Worm (Caenorhabditis elegans) whole organism, early embryonic: ENCODE data around the gene srx-6.

Source experiments
- B0310.2 ChIP-seq: sonication (generic microtip); optimal IDR thresholded peaks from 2 replicates; lab custom pipeline; 2016; ENCODE audit warnings: mild to moderate bottlenecking, missing genetic modification characterization, missing compliant biosample characterization
- F13C5.2 ChIP-seq: sonication (generic microtip); optimal IDR thresholded peaks from 2 replicates; lab custom pipeline; 2017; ENCODE audit warnings: mild to moderate bottlenecking, missing genetic modification characterization, inconsistent platforms, missing compliant biosample characterization
- aly-1 ChIP-seq: sonication (generic microtip); optimal IDR thresholded peaks from 2 replicates; lab custom pipeline; 2016; ENCODE audit warnings: missing genetic modification characterization, missing compliant biosample characterization
- ama-1 ChIP-seq: fragments of 150-350 bp; optimal IDR thresholded peaks from 2 replicates; lab custom pipeline; 2014
- ceh-13 ChIP-seq: fragments of 200-800 bp; sonication (Bioruptor generic); optimal IDR thresholded peaks from 2 replicates; lab custom pipeline; 2018; ENCODE audit warnings: mild to moderate bottlenecking, missing genetic modification characterization, missing compliant biosample characterization
- ceh-36 ChIP-seq: sonication (generic microtip); optimal IDR thresholded peaks from 2 replicates; lab custom pipeline; 2016; ENCODE audit warnings: missing genetic modification characterization, inconsistent platforms, missing compliant biosample characterization
- ets-7 ChIP-seq: sonication (generic microtip); optimal IDR thresholded peaks from 2 replicates; lab custom pipeline; 2016; ENCODE audit warnings: missing genotype, missing genetic modification characterization, missing compliant biosample characterization
- flt-1 ChIP-seq: fragments of 200-800 bp; sonication (Bioruptor generic); IDR thresholded peaks from 2 replicates; pipeline ENCODE4 v1.3.6; 2022; ENCODE audit warnings: missing genetic modification characterization, missing compliant biosample characterization
- hmbx-1 ChIP-seq: sonication (generic microtip); optimal IDR thresholded peaks from 2 replicates; lab custom pipeline; 2016; ENCODE audit warnings: mild to moderate bottlenecking, missing genetic modification characterization, missing compliant biosample characterization
- hmg-4 ChIP-seq: fragments of 200-800 bp; sonication (Bioruptor generic); optimal IDR thresholded peaks from 2 replicates; lab custom pipeline; 2018; ENCODE audit warnings: mild to moderate bottlenecking, missing genetic modification characterization, missing compliant biosample characterization
- hnd-1 ChIP-seq: sonication (generic microtip); optimal IDR thresholded peaks from 2 replicates; lab custom pipeline; 2016; ENCODE audit warnings: missing genetic modification characterization, missing compliant biosample characterization
- pes-1 ChIP-seq: fragments of 200-800 bp; sonication (Bioruptor generic); IDR thresholded peaks from 2 replicates; pipeline ENCODE4 v1.3.6; 2022; ENCODE audit warnings: missing genetic modification reagents, missing genetic modification characterization, missing compliant biosample characterization
- scrt-1 ChIP-seq: fragments of 200-800 bp; sonication (Bioruptor generic); IDR thresholded peaks from 2 replicates; pipeline ENCODE4 v1.3.6; 2022; ENCODE audit warnings: missing genetic modification characterization, missing compliant biosample characterization
- sea-1 ChIP-seq: fragments of 200-800 bp; sonication (Bioruptor generic); conservative IDR thresholded peaks from 2 replicates; pipeline ENCODE4 v1.3.6; 2022; ENCODE audit warnings: missing genetic modification characterization, missing compliant biosample characterization
- tbx-11 ChIP-seq: fragments of 200-800 bp; sonication (Bioruptor generic); IDR thresholded peaks from 2 replicates; pipeline ENCODE4 v1.3.6; 2022; ENCODE audit warnings: missing genetic modification characterization, missing compliant biosample characterization
- tbx-37 ChIP-seq: fragments of 200-800 bp; sonication (Bioruptor generic); conservative IDR thresholded peaks from 2 replicates; pipeline ENCODE4 v1.3.6; 2022; ENCODE audit warnings: missing genetic modification reagents, missing genetic modification characterization, missing compliant biosample characterization
- tra-4 ChIP-seq: sonication (generic microtip); optimal IDR thresholded peaks from 2 replicates; lab custom pipeline; 2017; ENCODE audit warnings: missing genetic modification characterization, missing compliant biosample characterization

Gene srx-6

DNA sequence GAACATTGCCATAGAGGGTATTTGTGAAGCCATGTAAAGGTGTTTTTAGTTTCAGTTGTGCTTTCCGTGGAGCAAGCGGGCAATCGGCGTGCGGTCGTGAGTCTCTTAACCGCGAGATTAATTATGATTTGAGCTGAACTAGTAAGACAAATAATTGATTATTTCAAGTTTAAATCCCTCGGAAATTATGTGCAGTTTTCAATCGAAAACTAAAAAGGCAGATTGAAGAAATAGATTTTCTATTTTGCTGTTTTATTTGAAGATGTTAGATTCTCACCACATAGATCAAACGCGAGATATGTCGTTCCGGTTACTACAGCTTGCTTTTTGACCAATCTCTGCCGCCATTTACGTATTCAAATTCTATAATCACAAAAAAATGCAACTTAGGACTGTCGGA lies 31.1 kb downstream of the srx-6 start, which contains the start of gene C13A2.3:
TSS of gene C13A2.3 (plus strand) at position 301 of the 400 bp plus-strand sequence.
- no peak for TF ChIP-seq ceh-13

DNA sequence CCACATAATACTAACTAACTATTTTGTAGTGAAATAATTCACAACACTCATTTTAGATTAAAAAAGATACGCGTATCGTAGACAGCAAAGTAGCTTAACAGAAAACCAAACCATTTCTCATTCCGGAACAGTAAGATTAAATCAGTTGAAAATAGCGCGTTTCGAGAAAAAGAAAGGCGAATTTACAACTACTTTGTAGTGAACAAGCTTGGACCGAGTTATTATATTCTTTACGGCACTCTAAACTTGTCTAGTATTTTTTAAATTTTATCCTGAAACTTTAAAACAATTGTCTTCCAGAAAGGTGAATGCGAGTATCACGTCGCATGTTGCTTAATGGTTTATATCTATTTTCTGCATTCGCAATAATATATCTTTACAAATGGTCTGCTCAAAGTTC lies 34.0 kb downstream of the srx-6 start, which contains the start of gene C13A2.4:
TSS of gene C13A2.4 (plus strand) at position 301 of the 400 bp plus-strand sequence.
- TF ChIP-seq ceh-36 (tag; lab: Kevin White, UChicago) = no peak
- no peak for TF ChIP-seq tra-4 (tag; lab: Kevin White, UChicago)
- TF ChIP-seq ets-7 = no peak
- no peak for TF ChIP-seq scrt-1 (GFP tag; lab: Robert Waterston, UW)
- no peak for TF ChIP-seq pes-1 (GFP tag; lab: Robert Waterston, UW)
- TF ChIP-seq hmg-4 (GFP tag; lab: Kevin White, UChicago) = no peak
- no peak for TF ChIP-seq hmbx-1 (tag; lab: Kevin White, UChicago)
- TF ChIP-seq flt-1 (GFP tag; lab: Robert Waterston, UW) = no peak
- TF ChIP-seq F13C5.2 (tag; lab: Kevin White, UChicago) = no peak
- TF ChIP-seq hnd-1 (tag; lab: Kevin White, UChicago) = no peak
- no peak for TF ChIP-seq ama-1 (lab: Kevin White, UChicago)
- TF ChIP-seq B0310.2 (tag; lab: Kevin White, UChicago) = no peak
- TF ChIP-seq sea-1 (GFP tag; lab: Robert Waterston, UW) = no peak
- TF ChIP-seq ceh-13 = no peak
- TF ChIP-seq tbx-11 (GFP tag; lab: Robert Waterston, UW) = no peak
- no peak for TF ChIP-seq tbx-37 (GFP tag; lab: Robert Waterston, UW)
- no peak for TF ChIP-seq aly-1 (tag; lab: Kevin White, UChicago)

DNA sequence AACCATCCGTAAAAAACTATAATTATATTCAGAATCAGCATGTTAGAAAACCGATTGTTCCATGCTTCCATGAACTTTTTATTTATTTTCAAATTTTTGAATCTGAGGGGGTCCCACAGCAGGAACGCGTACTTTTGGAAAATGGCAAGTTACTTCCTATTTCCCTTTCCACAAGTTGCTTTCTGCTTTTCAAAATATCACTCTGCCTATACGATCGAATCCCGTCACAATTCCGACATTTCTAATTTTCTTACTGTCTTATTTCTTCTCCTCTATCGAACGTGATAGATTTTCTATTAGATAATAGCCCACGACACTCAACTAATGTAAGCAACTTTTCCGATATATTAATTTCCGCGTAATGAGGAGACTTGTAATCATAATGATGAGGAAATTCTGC lies 37.6 kb downstream of the srx-6 start, which contains the start of gene C13A2.5:
TSS of gene C13A2.5 (plus strand) at position 301 of the 400 bp plus-strand sequence.
- no peak for TF ChIP-seq scrt-1 (GFP tag; lab: Robert Waterston, UW)
- no peak for TF ChIP-seq B0310.2 (tag; lab: Kevin White, UChicago)
- TF ChIP-seq hmbx-1 (tag; lab: Kevin White, UChicago) = no peak
- TF ChIP-seq ceh-36 (tag; lab: Kevin White, UChicago) = no peak
- no peak for TF ChIP-seq hmg-4 (GFP tag; lab: Kevin White, UChicago)
- TF ChIP-seq ets-7 = no peak

DNA sequence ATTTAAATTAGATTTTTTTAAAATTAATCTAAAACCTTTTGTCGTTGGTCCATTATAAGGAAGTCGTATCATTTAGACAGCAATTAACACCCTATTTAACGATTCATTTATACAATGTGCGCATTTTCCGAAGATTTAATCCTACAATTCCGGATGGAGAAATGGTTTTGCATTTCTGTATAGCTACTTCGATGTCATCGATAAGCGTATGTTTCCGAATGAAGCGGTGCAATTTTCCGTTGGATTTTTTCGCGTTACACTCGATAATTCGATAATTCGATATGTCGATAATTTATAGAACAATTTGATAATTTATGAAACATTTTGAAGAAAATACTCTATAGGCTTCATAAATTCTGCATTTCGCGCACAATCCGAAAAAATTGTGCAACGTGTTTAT lies 38.1 kb downstream of the srx-6 start, which contains the start of gene C13A2.10:
TSS of gene C13A2.10 (minus strand) at position 101 of the 400 bp plus-strand sequence.
- no peak for TF ChIP-seq sea-1 (GFP tag; lab: Robert Waterston, UW)
- no peak for TF ChIP-seq flt-1 (GFP tag; lab: Robert Waterston, UW)
- TF ChIP-seq ama-1 (lab: Kevin White, UChicago) = no peak
- no peak for TF ChIP-seq scrt-1 (GFP tag; lab: Robert Waterston, UW)
- no peak for TF ChIP-seq F13C5.2 (tag; lab: Kevin White, UChicago)
- no peak for TF ChIP-seq hmbx-1 (tag; lab: Kevin White, UChicago)
- TF ChIP-seq B0310.2 (tag; lab: Kevin White, UChicago) = no peak
- TF ChIP-seq hnd-1 (tag; lab: Kevin White, UChicago) = no peak
- TF ChIP-seq ceh-36 (tag; lab: Kevin White, UChicago) = no peak
- TF ChIP-seq tbx-37 (GFP tag; lab: Robert Waterston, UW) = no peak
- TF ChIP-seq tra-4 (tag; lab: Kevin White, UChicago) = no peak
- TF ChIP-seq ets-7 = no peak
- no peak for TF ChIP-seq ceh-13
- TF ChIP-seq pes-1 (GFP tag; lab: Robert Waterston, UW) = no peak
- no peak for TF ChIP-seq hmg-4 (GFP tag; lab: Kevin White, UChicago)
- TF ChIP-seq tbx-11 (GFP tag; lab: Robert Waterston, UW) = no peak
- no peak for TF ChIP-seq aly-1 (tag; lab: Kevin White, UChicago)

DNA sequence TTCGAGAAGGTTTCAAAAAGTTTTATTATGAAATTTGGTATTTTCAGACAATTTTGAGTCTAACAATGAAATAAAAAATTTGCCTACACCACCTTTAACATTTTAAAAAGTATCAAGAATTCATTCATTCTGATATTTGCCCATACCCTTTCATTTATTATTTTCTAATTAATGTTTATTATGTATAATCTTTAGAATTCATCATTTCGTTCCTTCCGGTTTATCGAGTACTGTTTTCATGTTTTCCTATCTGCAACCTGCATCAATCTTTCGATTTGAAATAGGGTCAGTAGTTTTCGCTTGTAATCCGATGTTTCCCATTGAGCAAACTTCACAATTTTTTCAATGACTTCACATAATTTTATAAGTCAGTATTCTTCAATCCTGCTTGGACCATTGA lies 43.7 kb downstream of the srx-6 start, which contains the start of gene C13A2.6:
TSS of gene C13A2.6 (plus strand) at position 301 of the 400 bp plus-strand sequence.
- TF ChIP-seq ceh-36 (tag; lab: Kevin White, UChicago) (no peak), F13C5.2 (tag; lab: Kevin White, UChicago) (no peak), ets-7 (no peak), hmg-4 (GFP tag; lab: Kevin White, UChicago) (no peak), tbx-11 (GFP tag; lab: Robert Waterston, UW) (no peak), ama-1 (lab: Kevin White, UChicago) (no peak), tra-4 (tag; lab: Kevin White, UChicago) (no peak), scrt-1 (GFP tag; lab: Robert Waterston, UW) (no peak), tbx-37 (GFP tag; lab: Robert Waterston, UW) (no peak), hmbx-1 (tag; lab: Kevin White, UChicago) (no peak), hnd-1 (tag; lab: Kevin White, UChicago) (no peak), flt-1 (GFP tag; lab: Robert Waterston, UW) (no peak), pes-1 (GFP tag; lab: Robert Waterston, UW) (no peak), ceh-13 (no peak), aly-1 (tag; lab: Kevin White, UChicago) (no peak)

DNA sequence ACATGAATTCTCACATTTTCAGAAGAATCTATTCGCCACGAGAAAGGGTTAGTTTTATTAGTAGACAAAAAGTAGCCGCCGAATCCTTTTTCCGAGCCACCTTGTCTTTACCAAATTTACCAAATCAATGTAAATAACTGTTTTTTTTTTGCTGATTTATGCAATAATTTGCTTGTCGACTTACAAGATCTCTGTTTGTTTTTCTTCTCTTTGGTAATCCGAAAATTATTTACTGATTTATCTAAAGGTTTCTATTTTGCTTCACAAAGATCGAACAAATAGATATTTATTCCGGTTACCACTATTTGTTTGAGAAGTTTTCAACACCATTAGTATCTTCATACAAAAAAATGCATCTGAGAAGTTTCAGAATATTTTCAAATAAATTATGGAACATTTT lies 47.1 kb downstream of the srx-6 start, which contains the start of gene C13A2.7:
TSS of gene C13A2.7 (plus strand) at position 301 of the 400 bp plus-strand sequence.
- no peak for TF ChIP-seq F13C5.2 (tag; lab: Kevin White, UChicago)
- no peak for TF ChIP-seq tra-4 (tag; lab: Kevin White, UChicago)
- TF ChIP-seq hmbx-1 (tag; lab: Kevin White, UChicago) = no peak
- no peak for TF ChIP-seq pes-1 (GFP tag; lab: Robert Waterston, UW)
- TF ChIP-seq flt-1 (GFP tag; lab: Robert Waterston, UW) = no peak
- no peak for TF ChIP-seq hmg-4 (GFP tag; lab: Kevin White, UChicago)
- TF ChIP-seq sea-1 (GFP tag; lab: Robert Waterston, UW) = no peak
- TF ChIP-seq aly-1 (tag; lab: Kevin White, UChicago) = no peak
- no peak for TF ChIP-seq hnd-1 (tag; lab: Kevin White, UChicago)
- no peak for TF ChIP-seq ama-1 (lab: Kevin White, UChicago)
- no peak for TF ChIP-seq tbx-11 (GFP tag; lab: Robert Waterston, UW)
- no peak for TF ChIP-seq ceh-36 (tag; lab: Kevin White, UChicago)
- no peak for TF ChIP-seq ceh-13
- TF ChIP-seq B0310.2 (tag; lab: Kevin White, UChicago) = no peak
- TF ChIP-seq tbx-37 (GFP tag; lab: Robert Waterston, UW) = no peak
- TF ChIP-seq ets-7 = no peak
- no peak for TF ChIP-seq scrt-1 (GFP tag; lab: Robert Waterston, UW)
